Fruit fly (Drosophila melanogaster) whole organism, wandering third instar larva: Measurements from ENCODE around the gene dre4.

ENCODE experiments used
- Abd-B ChIP-seq: fragments of >200 bp; optimal IDR thresholded peaks from 2 replicates; lab custom pipeline; 2017; ENCODE audit warnings: missing biosample characterization, missing genetic modification characterization
- CG32264 ChIP-seq: fragments of 200-800 bp; sonication (Bioruptor generic); optimal IDR thresholded peaks from 2 replicates; lab custom pipeline; 2016; ENCODE audit warnings: missing biosample characterization, missing genetic modification characterization
- CG9705 ChIP-seq: fragments of 200-800 bp; sonication (Bioruptor generic); optimal IDR thresholded peaks from 2 replicates; lab custom pipeline; 2018; ENCODE audit warnings: missing biosample characterization, mild to moderate bottlenecking, missing genetic modification characterization
- CrebA ChIP-seq: fragments of 200-800 bp; sonication (Bioruptor generic); optimal IDR thresholded peaks from 2 replicates; lab custom pipeline; 2016; ENCODE audit warnings: missing biosample characterization, mild to moderate bottlenecking, missing genetic modification characterization, borderline replicate concordance
- Dfd ChIP-seq: fragments of >200 bp; optimal IDR thresholded peaks from 2 replicates; lab custom pipeline; 2017; ENCODE audit warnings: missing biosample characterization, missing genetic modification characterization
- Dif ChIP-seq: fragments of 200-275, 200-300 bp; sonication (Bioruptor generic); optimal IDR thresholded peaks from 2 replicates; lab custom pipeline; 2018; ENCODE audit warnings: missing biosample characterization, missing genetic modification characterization; ENCODE audit not compliant: partially characterized antibody
- GATAd ChIP-seq: sonication (Bioruptor generic); optimal IDR thresholded peaks from 2 replicates; lab custom pipeline; 2016; ENCODE audit warnings: missing biosample characterization, missing genetic modification characterization
- HLH106 ChIP-seq: fragments of 200-800 bp; optimal IDR thresholded peaks from 3 replicates; lab custom pipeline; 2019; ENCODE audit warnings: missing biosample characterization, mild to moderate bottlenecking, missing genetic modification characterization, moderate library complexity
- Hr78 ChIP-seq: fragments of >200 bp; optimal IDR thresholded peaks from 2 replicates; lab custom pipeline; 2017; ENCODE audit warnings: missing biosample characterization, missing genetic modification characterization
- Hr83 ChIP-seq: fragments of 200-300 bp; sonication (Bioruptor generic); optimal IDR thresholded peaks from 2 replicates; lab custom pipeline; 2016; ENCODE audit warnings: missing biosample characterization, mild to moderate bottlenecking, missing genetic modification characterization, moderate library complexity; ENCODE audit not compliant: poor library complexity, severe bottlenecking
- Jra ChIP-seq: sonication (Bioruptor generic); optimal IDR thresholded peaks from 2 replicates; lab custom pipeline; 2016; ENCODE audit warnings: missing biosample characterization, missing genetic modification characterization
- Myc ChIP-seq: fragments of >200 bp; optimal IDR thresholded peaks from 2 replicates; lab custom pipeline; 2017
- N ChIP-seq: fragments of >200 bp; optimal IDR thresholded peaks from 2 replicates; lab custom pipeline; 2018; ENCODE audit warnings: missing biosample characterization, missing external identifiers, missing genetic modification characterization
- OdsH ChIP-seq: fragments of 200-800 bp; sonication (Bioruptor generic); optimal IDR thresholded peaks from 2 replicates; lab custom pipeline; 2016; ENCODE audit warnings: missing biosample characterization, mild to moderate bottlenecking, missing genetic modification characterization
- Rel ChIP-seq, 2 experiments: fragments of 200-800 bp; sonication (Bioruptor generic) in 1 of 2; optimal IDR thresholded peaks; 2 replicates in 1 of 2; 3 replicates in 1 of 2; lab custom pipeline; 2016 to 2019; ENCODE audit warnings: mild to moderate bottlenecking in 2 of 2, missing biosample characterization in 2 of 2, missing genetic modification characterization in 2 of 2, moderate library complexity in 1 of 2
- Sp1 ChIP-seq: fragments of 200-800 bp; sonication (Bioruptor generic); optimal IDR thresholded peaks from 3 replicates; lab custom pipeline; 2019; ENCODE audit warnings: missing biosample characterization, mild to moderate bottlenecking, missing genetic modification characterization, moderate library complexity
- Vsx2 ChIP-seq: fragments of 200-300, 225-300 bp; sonication (Bioruptor generic); optimal IDR thresholded peaks from 2 replicates; lab custom pipeline; 2018; ENCODE audit warnings: missing biosample characterization, missing genetic modification characterization; ENCODE audit not compliant: partially characterized antibody
- br ChIP-seq: fragments of 200-800 bp; sonication (Bioruptor generic); optimal IDR thresholded peaks from 2 replicates; lab custom pipeline; 2016; ENCODE audit warnings: missing biosample characterization, missing genetic modification characterization
- brk ChIP-seq: fragments of 200-800 bp; sonication (Bioruptor generic); optimal IDR thresholded peaks from 2 replicates; lab custom pipeline; 2016; ENCODE audit warnings: missing biosample characterization, mild to moderate bottlenecking, missing genetic modification characterization
- dl ChIP-seq, 2 experiments: fragments of 175-275, 200-275 bp in 1 of 2; fragments of 200-275 bp in 1 of 2; sonication (Bioruptor generic); optimal IDR thresholded peaks; lab custom pipeline; 2018; ENCODE audit warnings: mild to moderate bottlenecking in 2 of 2, missing biosample characterization in 2 of 2, missing genetic modification characterization in 2 of 2, moderate library complexity in 2 of 2; ENCODE audit not compliant: partially characterized antibody in 2 of 2, insufficient read depth in 1 of 2
- dmrt93B ChIP-seq: fragments of 200-800 bp; sonication (Bioruptor generic); optimal IDR thresholded peaks from 2 replicates; lab custom pipeline; 2018; ENCODE audit warnings: missing biosample characterization, mild to moderate bottlenecking, missing genetic modification characterization
- dsf ChIP-seq: sonication (Bioruptor generic); optimal IDR thresholded peaks from 2 replicates; lab custom pipeline; 2016; ENCODE audit warnings: missing biosample characterization, missing genetic modification characterization, borderline replicate concordance
- ey ChIP-seq: fragments of 200-800 bp; sonication (Bioruptor generic); optimal IDR thresholded peaks from 2 replicates; lab custom pipeline; 2016; ENCODE audit warnings: missing biosample characterization, missing genetic modification characterization
- foxo ChIP-seq, 2 experiments: fragments of 200-800 bp; sonication (Bioruptor generic); optimal IDR thresholded peaks; 2 replicates in 1 of 2; 3 replicates in 1 of 2; lab custom pipeline; 2016 to 2017; ENCODE audit warnings: missing biosample characterization in 2 of 2, missing genetic modification characterization in 2 of 2
- fru ChIP-seq: fragments of 200-800 bp; sonication (Bioruptor generic); optimal IDR thresholded peaks from 3 replicates; lab custom pipeline; 2016; ENCODE audit warnings: missing biosample characterization, mild to moderate bottlenecking, missing genetic modification characterization
- h ChIP-seq: fragments of 200-800 bp; sonication (Bioruptor generic); optimal IDR thresholded peaks from 3 replicates; lab custom pipeline; 2016; ENCODE audit warnings: missing biosample characterization, mild to moderate bottlenecking, missing genetic modification characterization
- jim ChIP-seq: fragments of 175-275, 200-325 bp; sonication (Bioruptor generic); optimal IDR thresholded peaks from 2 replicates; lab custom pipeline; 2016; ENCODE audit warnings: missing biosample characterization, mild to moderate bottlenecking, missing genetic modification characterization
- lola ChIP-seq: fragments of >200 bp; optimal IDR thresholded peaks from 2 replicates; lab custom pipeline; 2017; ENCODE audit warnings: missing biosample characterization, missing genetic modification characterization
- psq ChIP-seq: fragments of 200-800 bp; sonication (Bioruptor generic); optimal IDR thresholded peaks from 3 replicates; lab custom pipeline; 2017; ENCODE audit warnings: missing biosample characterization, mild to moderate bottlenecking, missing genetic modification characterization, moderate library complexity
- sage ChIP-seq: fragments of 200-800 bp; sonication (Bioruptor generic); optimal IDR thresholded peaks from 2 replicates; lab custom pipeline; 2016; ENCODE audit warnings: missing biosample characterization, mild to moderate bottlenecking, missing genetic modification characterization
- tai ChIP-seq: sonication (Bioruptor generic); optimal IDR thresholded peaks from 2 replicates; lab custom pipeline; 2016; ENCODE audit warnings: missing biosample characterization, missing genetic modification characterization
- usp ChIP-seq: fragments of >200 bp; optimal IDR thresholded peaks from 2 replicates; lab custom pipeline; 2017; ENCODE audit warnings: missing biosample characterization, missing genetic modification characterization
- woc ChIP-seq: sonication (Bioruptor generic); optimal IDR thresholded peaks from 2 replicates; lab custom pipeline; 2016; ENCODE audit warnings: missing biosample characterization, mild to moderate bottlenecking, missing genetic modification characterization

The dre4 gene

dm6 chr3L:1853277-1853676 lies 22.8 kb downstream of the dre4 start:
- TF ChIP-seq psq (GFP tag; lab: Kevin White, UChicago) = no peak
- no peak for TF ChIP-seq CrebA (GFP tag; lab: Kevin White, UChicago)
- no peak for TF ChIP-seq tai (GFP tag; lab: Kevin White, UChicago)

- TF ChIP-seq N (GFP tag; lab: Kevin White, UChicago) = peak; percentile 14
- TF ChIP-seq foxo (GFP tag; optimal IDR thresholded peaks at IDR 0.05; lab: Kevin White, UChicago) = no peak
- TF ChIP-seq dl (GFP tag; optimal IDR thresholded peaks at IDR 0.05; lab: Kevin White, UChicago; ENCODE audit: insufficient read depth in 1 of 2, partially characterized antibody in 2 of 2) = no peak
- no peak for TF ChIP-seq dmrt93B (GFP tag; lab: Kevin White, UChicago)
- no peak for TF ChIP-seq br (GFP tag; lab: Kevin White, UChicago)
- TF ChIP-seq Myc (lab: Kevin White, UChicago) = peak; percentile 67
- TF ChIP-seq lola (GFP tag; lab: Kevin White, UChicago) = no peak
- TF ChIP-seq jim (GFP tag; lab: Kevin White, UChicago) = no peak
- no peak for TF ChIP-seq OdsH (GFP tag; lab: Kevin White, UChicago)
- peak; percentile 52 for TF ChIP-seq Vsx2 (GFP tag; lab: Kevin White, UChicago)
- TF ChIP-seq Jra (GFP tag; lab: Kevin White, UChicago) = no peak
- TF ChIP-seq fru (GFP tag; lab: Kevin White, UChicago) = no peak
- no peak for TF ChIP-seq woc (GFP tag; lab: Kevin White, UChicago)
Observed at dm6 chr3L:1850498-1850897, 25.6 kb downstream of the dre4 start.

DNA sequence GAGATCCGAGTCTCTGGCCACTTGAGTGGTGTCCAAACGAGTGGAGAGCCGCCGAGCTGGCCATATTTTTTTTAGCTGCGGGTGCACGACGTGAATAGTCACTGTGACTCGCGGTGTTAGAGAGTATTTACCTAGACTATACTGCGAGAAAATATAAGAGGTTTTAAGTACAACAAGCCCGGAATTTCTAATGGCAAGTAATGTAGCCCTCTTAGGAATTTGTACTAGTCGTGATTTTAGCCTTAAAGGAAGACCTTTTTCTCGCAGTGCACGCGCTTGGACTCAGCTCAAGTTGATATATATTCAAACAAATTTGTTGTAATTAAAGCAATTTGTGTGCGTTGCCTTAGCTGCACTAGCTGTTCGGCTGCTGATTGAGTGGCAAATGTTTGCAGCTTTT lies 31.5 kb downstream of the dre4 start:
- TF ChIP-seq GATAd (no peak), dsf (GFP tag; lab: Kevin White, UChicago) (no peak), tai (GFP tag; lab: Kevin White, UChicago) (no peak), foxo (GFP tag; optimal IDR thresholded peaks at IDR 0.05; lab: Kevin White, UChicago) (no peak), CG9705 (GFP tag; lab: Kevin White, UChicago) (no peak), fru (GFP tag; lab: Kevin White, UChicago) (no peak), Jra (GFP tag; lab: Kevin White, UChicago) (no peak), OdsH (GFP tag; lab: Kevin White, UChicago) (no peak), Dfd (GFP tag; lab: Kevin White, UChicago) (no peak), Rel (GFP tag; optimal IDR thresholded peaks at IDR 0.05; lab: Kevin White, UChicago) (no peak), Rel (tag; optimal IDR thresholded peaks at IDR 0.05; lab: Kevin White, UChicago) (no peak), sage (GFP tag; lab: Kevin White, UChicago) (no peak), Vsx2 (GFP tag; lab: Kevin White, UChicago) (no peak), Sp1 (GFP tag; lab: Kevin White, UChicago) (no peak)
- TF ChIP-seq, all 38 proteins: peak for 0

DNA sequence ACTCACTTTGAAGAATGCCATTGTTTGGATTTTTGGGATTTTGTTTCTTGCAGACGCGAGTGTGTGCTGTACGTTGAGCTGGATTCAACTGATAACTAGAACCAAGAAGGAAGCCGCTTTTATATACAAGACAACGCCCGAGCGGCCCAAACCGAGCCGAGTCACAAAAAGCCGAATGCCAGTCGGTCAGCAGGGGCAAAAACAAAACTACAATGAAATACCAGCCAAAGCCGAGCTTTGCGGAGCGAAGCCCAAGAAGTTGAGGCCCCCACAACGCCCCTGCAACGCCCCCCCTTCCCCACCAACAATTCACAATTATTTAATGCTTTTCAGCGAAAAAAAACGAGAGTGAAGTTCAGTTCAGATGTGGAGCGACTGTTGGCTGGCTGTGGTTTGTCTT lies 34.1 kb downstream of the dre4 start, which contains the start of gene Cpr62Bc:
Cpr62Bc (minus strand) TSS at position 101 of the 400 bp plus-strand sequence.
- no peak for TF ChIP-seq Rel (GFP tag; optimal IDR thresholded peaks at IDR 0.05; lab: Kevin White, UChicago)
- no peak for TF ChIP-seq Rel (tag; optimal IDR thresholded peaks at IDR 0.05; lab: Kevin White, UChicago)
- no peak for TF ChIP-seq CG32264
- TF ChIP-seq Abd-B (GFP tag; lab: Kevin White, UChicago) = no peak
- no peak for TF ChIP-seq Hr83 (GFP tag; lab: Kevin White, UChicago)
- TF ChIP-seq h (GFP tag; lab: Kevin White, UChicago) = no peak
- TF ChIP-seq foxo (GFP tag; optimal IDR thresholded peaks at IDR 0.05; lab: Kevin White, UChicago) = no peak
- TF ChIP-seq jim (GFP tag; lab: Kevin White, UChicago) = no peak
- no peak for TF ChIP-seq brk (GFP tag; lab: Kevin White, UChicago)
- TF ChIP-seq Myc (lab: Kevin White, UChicago) = no peak
- TF ChIP-seq dsf (GFP tag; lab: Kevin White, UChicago) = no peak
- no peak for TF ChIP-seq usp (GFP tag; lab: Kevin White, UChicago)
- no peak for TF ChIP-seq ey
- TF ChIP-seq dl (GFP tag; optimal IDR thresholded peaks at IDR 0.05; lab: Kevin White, UChicago; ENCODE audit: insufficient read depth in 1 of 2, partially characterized antibody in 2 of 2) = no peak
- no peak for TF ChIP-seq HLH106
- TF ChIP-seq Vsx2 (GFP tag; lab: Kevin White, UChicago) = no peak
- no peak for TF ChIP-seq Dif (GFP tag; lab: Kevin White, UChicago)
- TF ChIP-seq lola (GFP tag; lab: Kevin White, UChicago) = no peak
- TF ChIP-seq Hr78 = no peak
- no peak for TF ChIP-seq Jra (GFP tag; lab: Kevin White, UChicago)
- TF ChIP-seq N (GFP tag; lab: Kevin White, UChicago) = no peak
